Worm (Caenorhabditis elegans) whole organism, L4 larva: Measurements from ENCODE around the gene ugt-24.
A peak's percentile ranks its signal among the peaks of the same experiment; 100 is the strongest.

Source experiments
- F26F4.8 ChIP-seq: fragments of 200-800 bp; sonication (Bioruptor generic); conservative IDR thresholded peaks from 2 replicates; pipeline ENCODE4 v1.3.6; 2022; ENCODE audit warnings: missing genetic modification characterization, missing compliant biosample characterization
- F49E8.2 ChIP-seq: sonication (generic microtip); optimal IDR thresholded peaks from 2 replicates; lab custom pipeline; 2016; ENCODE audit warnings: missing compliant biosample characterization, mild to moderate bottlenecking, missing genetic modification characterization, borderline replicate concordance
- T20F7.1 ChIP-seq: fragments of 200-800 bp; sonication (Bioruptor generic); optimal IDR thresholded peaks from 2 replicates; lab custom pipeline; 2018; ENCODE audit warnings: mild to moderate bottlenecking, missing genetic modification characterization, missing compliant biosample characterization
- ZK337.2 ChIP-seq: fragments of 200-800 bp; sonication (Bioruptor generic); IDR thresholded peaks from 2 replicates; pipeline ENCODE4 v1.3.6; 2022; ENCODE audit warnings: missing genetic modification reagents, missing genetic modification characterization, missing compliant biosample characterization
- ZK546.5 ChIP-seq, 2 experiments: sonication (generic microtip); optimal IDR thresholded peaks; 2 replicates each; lab custom pipeline; 2017; ENCODE audit warnings: missing biosample characterization in 2 of 2, missing genetic modification characterization in 2 of 2
- aha-1 ChIP-seq: fragments of 150-350 bp; peaks from one replicate; lab custom pipeline; 2014; ENCODE audit warnings: missing biosample characterization, missing genetic modification characterization
- aly-2 ChIP-seq: sonication (generic microtip); optimal IDR thresholded peaks from 2 replicates; lab custom pipeline; 2018; ENCODE audit warnings: missing biosample characterization, missing genetic modification characterization
- attf-4 ChIP-seq: sonication (generic microtip); optimal IDR thresholded peaks from 3 replicates; lab custom pipeline; 2017; ENCODE audit warnings: missing biosample characterization, missing genetic modification characterization
- ceh-32 ChIP-seq: sonication (generic microtip); optimal IDR thresholded peaks from 2 replicates; lab custom pipeline; 2016; ENCODE audit warnings: mild to moderate bottlenecking, missing genetic modification characterization, missing compliant biosample characterization; ENCODE audit not compliant: poor library complexity
- ces-1 ChIP-seq: fragments of 150-350 bp; sonication (generic microtip); optimal IDR thresholded peaks from 4 replicates; lab custom pipeline; 2014; ENCODE audit warnings: missing biosample characterization, missing genetic modification reagents, missing genetic modification characterization
- cey-2 ChIP-seq: sonication (generic microtip); optimal IDR thresholded peaks from 3 replicates; lab custom pipeline; 2017; ENCODE audit warnings: missing genetic modification characterization, mild to moderate bottlenecking, missing compliant biosample characterization, antibody characterized with exemption, borderline replicate concordance; ENCODE audit not compliant: insufficient read depth
- daf-12 ChIP-seq: fragments of 150-350 bp; optimal IDR thresholded peaks from 2 replicates; lab custom pipeline; 2014; ENCODE audit warnings: missing biosample characterization, missing genetic modification reagents, missing genetic modification characterization
- daf-16 ChIP-seq, 3 experiments: sonication (generic microtip); optimal IDR thresholded peaks; 2 replicates each; lab custom pipeline; 2016 to 2017; ENCODE audit warnings: missing genetic modification characterization in 3 of 3, missing genetic modification reagents in 3 of 3, mild to moderate bottlenecking in 2 of 3, missing compliant biosample characterization in 2 of 3, missing biosample characterization in 1 of 3, moderate library complexity in 1 of 3
- daf-19 ChIP-seq: fragments of 200-800 bp; sonication (Bioruptor generic); conservative IDR thresholded peaks from 2 replicates; pipeline ENCODE4 v1.3.6; 2022; ENCODE audit warnings: missing genetic modification characterization, missing compliant biosample characterization
- dve-1 ChIP-seq: sonication (generic microtip); optimal IDR thresholded peaks from 2 replicates; lab custom pipeline; 2017; ENCODE audit warnings: antibody characterized with exemption, mild to moderate bottlenecking, missing genetic modification characterization, missing compliant biosample characterization; ENCODE audit not compliant: insufficient read depth
- egl-27 ChIP-seq: sonication (generic microtip); optimal IDR thresholded peaks from 3 replicates; lab custom pipeline; 2017; ENCODE audit warnings: missing biosample characterization, missing genetic modification reagents, missing genetic modification characterization
- hif-1 ChIP-seq, 2 experiments: sonication (generic microtip); optimal IDR thresholded peaks; 2 replicates each; lab custom pipeline; 2016 to 2017; ENCODE audit warnings: missing compliant biosample characterization in 2 of 2, missing genetic modification characterization in 2 of 2, missing genetic modification reagents in 2 of 2, missing genotype in 2 of 2, mild to moderate bottlenecking in 1 of 2
- hlh-11 ChIP-seq: fragments of 200-800 bp; sonication (Bioruptor generic); optimal IDR thresholded peaks from 2 replicates; lab custom pipeline; 2018; ENCODE audit warnings: mild to moderate bottlenecking, missing genetic modification characterization, missing compliant biosample characterization
- hlh-30 ChIP-seq: sonication (generic microtip); optimal IDR thresholded peaks from 2 replicates; lab custom pipeline; 2017; ENCODE audit warnings: antibody characterized with exemption, mild to moderate bottlenecking, missing genetic modification characterization, missing compliant biosample characterization; ENCODE audit not compliant: insufficient read depth
- lim-7 ChIP-seq: fragments of 200-800 bp; sonication (Bioruptor generic); IDR thresholded peaks from 2 replicates; pipeline ENCODE4 v1.3.6; 2022; ENCODE audit warnings: missing genetic modification characterization, missing compliant biosample characterization
- lin-38 ChIP-seq: fragments of 200-800 bp; sonication (Bioruptor generic); IDR thresholded peaks from 2 replicates; pipeline ENCODE4 v1.3.6; 2022; ENCODE audit warnings: missing genetic modification reagents, missing genetic modification characterization, missing compliant biosample characterization
- madf-9 ChIP-seq: fragments of 200-800 bp; sonication (Bioruptor generic); conservative IDR thresholded peaks from 2 replicates; pipeline ENCODE4 v1.3.6; 2022; ENCODE audit warnings: missing genetic modification reagents, missing genetic modification characterization, missing compliant biosample characterization
- mxl-3 ChIP-seq: fragments of 200-800 bp; sonication (Bioruptor generic); optimal IDR thresholded peaks from 2 replicates; lab custom pipeline; 2018; ENCODE audit warnings: mild to moderate bottlenecking, missing genetic modification characterization, missing compliant biosample characterization
- nhr-111 ChIP-seq: fragments of 200-800 bp; sonication (Bioruptor generic); optimal IDR thresholded peaks from 2 replicates; lab custom pipeline; 2018; ENCODE audit warnings: mild to moderate bottlenecking, missing genetic modification characterization, missing compliant biosample characterization
- nhr-25 ChIP-seq: sonication (generic microtip); optimal IDR thresholded peaks from 2 replicates; lab custom pipeline; 2017; ENCODE audit warnings: missing genetic modification characterization, mild to moderate bottlenecking, missing compliant biosample characterization, antibody characterized with exemption, moderate library complexity, borderline replicate concordance; ENCODE audit not compliant: insufficient read depth
- nhr-28 ChIP-seq: fragments of 150-350 bp; optimal IDR thresholded peaks from 2 replicates; lab custom pipeline; 2014; ENCODE audit warnings: missing biosample characterization, missing genetic modification characterization
- nhr-42 ChIP-seq: fragments of 200-800 bp; sonication (Bioruptor generic); IDR thresholded peaks from 2 replicates; pipeline ENCODE4 v1.3.6; 2022; ENCODE audit warnings: missing genetic modification characterization, missing compliant biosample characterization
- nhr-77 ChIP-seq: fragments of 150-350 bp; optimal IDR thresholded peaks from 2 replicates; lab custom pipeline; 2014; ENCODE audit warnings: missing biosample characterization, missing genetic modification characterization
- php-3 ChIP-seq: fragments of 200-800 bp; sonication (Bioruptor generic); IDR thresholded peaks from 2 replicates; pipeline ENCODE4 v1.3.6; 2022; ENCODE audit warnings: missing genetic modification reagents, missing genetic modification characterization, missing compliant biosample characterization
- pqm-1 ChIP-seq: sonication (generic microtip); optimal IDR thresholded peaks from 2 replicates; lab custom pipeline; 2017; ENCODE audit warnings: missing biosample characterization, missing genetic modification characterization
- set-16 ChIP-seq: fragments of 200-800 bp; sonication (Bioruptor generic); IDR thresholded peaks from 2 replicates; pipeline ENCODE4 v1.3.6; 2022; ENCODE audit warnings: missing genetic modification reagents, missing genetic modification characterization, missing compliant biosample characterization
- snpc-1.2 ChIP-seq: fragments of 200-800 bp; sonication (Bioruptor generic); IDR thresholded peaks from 2 replicates; pipeline ENCODE4 v1.3.6; 2022; ENCODE audit warnings: missing genetic modification reagents, missing genetic modification characterization, missing compliant biosample characterization
- tra-1 ChIP-seq: fragments of 200-800 bp; sonication (Bioruptor generic); IDR thresholded peaks from 2 replicates; pipeline ENCODE4 v1.3.6; 2022; ENCODE audit warnings: missing genetic modification reagents, missing genetic modification characterization, missing compliant biosample characterization
- unc-62 ChIP-seq, 3 experiments: fragments of 150-350 bp in 1 of 3; sonication (generic microtip); optimal IDR thresholded peaks in 2 of 3; peaks in 1 of 3; 1 replicate in 1 of 3; 2 replicates in 2 of 3; lab custom pipeline; 2014 to 2017; ENCODE audit warnings: missing biosample characterization in 3 of 3, missing genetic modification characterization in 3 of 3, missing genetic modification reagents in 3 of 3, missing genotype in 1 of 3
- zag-1 ChIP-seq: fragments of 150-350 bp; optimal IDR thresholded peaks from 2 replicates; lab custom pipeline; 2014; ENCODE audit warnings: missing biosample characterization, missing genetic modification characterization
- zfp-2 ChIP-seq: sonication (generic microtip); optimal IDR thresholded peaks from 2 replicates; lab custom pipeline; 2016; ENCODE audit warnings: mild to moderate bottlenecking, missing genetic modification characterization, missing compliant biosample characterization
- zip-11 ChIP-seq: fragments of 200-800 bp; sonication (Bioruptor generic); IDR thresholded peaks from 2 replicates; pipeline ENCODE4 v1.3.6; 2022; ENCODE audit warnings: missing genetic modification characterization, missing compliant biosample characterization

Gene ugt-24

ce11 chrIV:6185578-6185977, 24.9 kb downstream of the ugt-24 start, which contains the start of gene asp-9:
TSS of gene asp-9 (plus strand) at chrIV:6185889.
- TF ChIP-seq nhr-28 (peak; percentile 82), nhr-77 (tag; lab: Kevin White, UChicago) (peak; percentile 40), zag-1 (tag; lab: Kevin White, UChicago) (no peak), cey-2 (tag; lab: Kevin White, UChicago) (no peak), F26F4.8 (GFP tag; lab: Robert Waterston, UW) (no peak), nhr-42 (GFP tag; lab: Robert Waterston, UW) (no peak), aha-1 (tag; lab: Kevin White, UChicago) (peak; percentile 39), unc-62 (GFP tag; optimal IDR thresholded peaks at IDR 0.05 in 1 of 2; lab: Kevin White, UChicago) (peak in 1 of 2 experiments; percentile 49), unc-62 (tag; optimal IDR thresholded peaks at IDR 0.05; lab: Kevin White, UChicago) (no peak), ceh-32 (tag; lab: Kevin White, UChicago) (no peak), daf-12 (tag; lab: Kevin White, UChicago) (no peak), aly-2 (tag; lab: Kevin White, UChicago) (no peak), ZK546.5 (tag; optimal IDR thresholded peaks at IDR 0.05; lab: Kevin White, UChicago) (no peak), tra-1 (no peak), ces-1 (GFP tag; lab: Kevin White, UChicago) (no peak), dve-1 (peak; percentile 90), set-16 (GFP tag; lab: Robert Waterston, UW) (no peak), daf-16 (GFP tag; optimal IDR thresholded peaks at IDR 0.05; lab: Kevin White, UChicago) (no peak), daf-16 (tag; optimal IDR thresholded peaks at IDR 0.05; lab: Kevin White, UChicago) (peak; percentile 95), nhr-111 (GFP tag; lab: Kevin White, UChicago) (no peak), daf-19 (GFP tag; lab: Robert Waterston, UW) (no peak), pqm-1 (tag; lab: Kevin White, UChicago) (peak; percentile 72), php-3 (GFP tag; lab: Robert Waterston, UW) (peak; percentile 96), zip-11 (GFP tag; lab: Robert Waterston, UW) (no peak), hlh-30 (tag; lab: Kevin White, UChicago) (no peak)

ce11 chrIV:6183757-6184156, 26.8 kb downstream of the ugt-24 start, which contains the start of gene unc-77:
TSS of gene unc-77 (minus strand) at chrIV:6183857.
- no peak for TF ChIP-seq php-3 (GFP tag; lab: Robert Waterston, UW)
- no peak for TF ChIP-seq egl-27
- no peak for TF ChIP-seq snpc-1.2 (GFP tag; lab: Robert Waterston, UW)
- TF ChIP-seq T20F7.1 (GFP tag; lab: Kevin White, UChicago), result no peak
- no peak for TF ChIP-seq madf-9 (GFP tag; lab: Robert Waterston, UW)
- TF ChIP-seq mxl-3, result no peak
- TF ChIP-seq F26F4.8 (GFP tag; lab: Robert Waterston, UW), result no peak
- TF ChIP-seq hlh-11 (tag; lab: Kevin White, UChicago), result no peak
- no peak for TF ChIP-seq ceh-32 (tag; lab: Kevin White, UChicago)
- TF ChIP-seq ZK337.2 (GFP tag; lab: Robert Waterston, UW), result no peak
- TF ChIP-seq hif-1 (tag; optimal IDR thresholded peaks at IDR 0.05; lab: Kevin White, UChicago), result no peak
- TF ChIP-seq lim-7 (GFP tag; lab: Robert Waterston, UW), result no peak
- no peak for TF ChIP-seq attf-4
- TF ChIP-seq nhr-28, result no peak
- TF ChIP-seq F49E8.2 (tag; lab: Kevin White, UChicago), result no peak
- no peak for TF ChIP-seq lin-38 (GFP tag; lab: Robert Waterston, UW)
- TF ChIP-seq zfp-2 (tag; lab: Kevin White, UChicago), result no peak
- no peak for TF ChIP-seq nhr-25
